Fruit fly (Drosophila melanogaster): Measurements from ENCODE around the gene Sfp24C1.

Sfp24C1 gene

dm6 chr2L:3711665-3712064, 11.2 kb downstream of the Sfp24C1 start, which contains the start of gene cutlet (continued):
- TF ChIP-seq amos (GFP tag; IDR thresholded peaks at IDR 0.05; ENCODE audit: partially characterized antibody) (peak; percentile 22; the same call in 1 of the 2 replicates), CG15601 (tag; optimal IDR thresholded peaks at IDR 0.05) (peak; percentile 24), Neu2 (GFP tag; optimal IDR thresholded peaks at IDR 0.05; ENCODE audit: borderline replicate concordance) (no peak), Ets65A (GFP tag) (no peak), CG15514 (GFP tag; optimal IDR thresholded peaks at IDR 0.05) (peak; percentile 33), CG4854 (GFP tag; optimal IDR thresholded peaks at IDR 0.05) (peak; percentile 85), CG17361 (GFP tag; IDR thresholded peaks at IDR 0.05) (0 out of 3 replicates have a peak, but pooled peaks have one; percentile 8), CG14014 (GFP tag; IDR thresholded peaks at IDR 0.05) (no peak), CG12659 (GFP tag; optimal IDR thresholded peaks at IDR 0.05) (peak; percentile 34), CoRest (tag; optimal IDR thresholded peaks at IDR 0.05) (peak; percentile 31), CG4617 (GFP tag; optimal IDR thresholded peaks at IDR 0.05; ENCODE audit: borderline replicate concordance) (peak; percentile 6), stc (GFP tag; IDR thresholded peaks at IDR 0.05) (no peak), dimm (GFP tag; IDR thresholded peaks at IDR 0.05) (no peak), CG18011 (GFP tag; optimal IDR thresholded peaks at IDR 0.05) (peak; percentile 97), Meics (GFP tag; optimal IDR thresholded peaks at IDR 0.05) (peak; percentile 40), CG17385 (GFP tag; optimal IDR thresholded peaks at IDR 0.05) (peak; percentile 75), E2f1 (GFP tag; IDR thresholded peaks at IDR 0.05) (peak; percentile 86), CG13775 (GFP tag; optimal IDR thresholded peaks at IDR 0.05) (no peak), gsb (GFP tag; IDR thresholded peaks at IDR 0.05) (no peak), Bteb2 (GFP tag; optimal IDR thresholded peaks at IDR 0.05) (no peak), Dp (GFP tag; optimal IDR thresholded peaks at IDR 0.05) (peak; percentile 85), CG3847 (GFP tag; IDR thresholded peaks at IDR 0.05) (peak; percentile 57), exex (tag; optimal IDR thresholded peaks at IDR 0.05) (no peak), MBD-R2 (GFP tag; IDR thresholded peaks at IDR 0.05) (peak; percentile 92), dm (GFP tag; optimal IDR thresholded peaks at IDR 0.05) (no peak), CG14710 (tag; optimal IDR thresholded peaks at IDR 0.05) (peak; percentile 31), jumu (GFP tag; optimal IDR thresholded peaks at IDR 0.05) (no peak), Nf-YC (tag; optimal IDR thresholded peaks at IDR 0.05) (peak; percentile 16), HmgZ (tag; optimal IDR thresholded peaks at IDR 0.05) (peak; percentile 6), Dref (GFP tag; IDR thresholded peaks at IDR 0.05) (peak; percentile 37), gem (tag; optimal IDR thresholded peaks at IDR 0.05) (no peak)

DNA sequence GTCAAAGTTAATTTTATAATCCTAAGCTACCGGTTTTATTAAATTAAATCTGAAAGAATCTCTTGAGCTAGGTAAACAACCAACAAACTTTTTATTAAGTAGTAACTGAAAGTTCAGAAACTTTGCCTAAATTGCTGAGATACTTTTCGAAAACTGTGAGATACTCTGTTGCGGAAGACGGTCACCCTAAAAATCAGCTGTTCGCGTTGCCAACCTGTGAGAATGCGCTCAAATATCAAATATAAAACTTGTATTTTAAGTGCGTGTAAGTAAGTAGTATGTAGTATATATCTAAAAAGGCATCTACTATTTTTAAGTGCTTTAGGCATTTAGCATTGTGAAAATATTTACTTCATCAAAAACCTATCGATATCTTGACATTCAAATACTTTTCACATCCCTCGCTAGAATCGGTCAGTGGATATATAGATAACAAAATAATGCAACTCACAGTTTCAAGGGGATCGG, 12.5 kb downstream of the Sfp24C1 start, which contains the start of the genes CG31955 and CG2818:
CG31955 (minus strand) TSS at position 157 of the 468 bp plus-strand sequence.
CG2818 (plus strand) TSS at position 412 of the 468 bp plus-strand sequence.
- TF ChIP-seq ttk (GFP tag; IDR thresholded peaks at IDR 0.05) (no peak), CG9817 (tag; optimal IDR thresholded peaks at IDR 0.05) (no peak), B-H2 (GFP tag; optimal IDR thresholded peaks at IDR 0.05) (peak; percentile 23), sisA (GFP tag; IDR thresholded peaks at IDR 0.05) (no peak), sob (GFP tag; IDR thresholded peaks at IDR 0.05) (no peak), oc (tag; optimal IDR thresholded peaks at IDR 0.05) (no peak), pb (GFP tag; optimal IDR thresholded peaks at IDR 0.05) (no peak), CG10959 (GFP tag; IDR thresholded peaks at IDR 0.05) (no peak), CG15514 (GFP tag; optimal IDR thresholded peaks at IDR 0.05) (peak; percentile 41), dimm (GFP tag; IDR thresholded peaks at IDR 0.05) (no peak), CG17361 (GFP tag; IDR thresholded peaks at IDR 0.05) (peak; percentile 38; the same call in 1 of the 3 replicates), Ets97D (GFP tag; optimal IDR thresholded peaks at IDR 0.05) (peak; percentile 50), CG1602 (GFP tag; optimal IDR thresholded peaks at IDR 0.05) (no peak), CG6765 (GFP tag; optimal IDR thresholded peaks at IDR 0.05) (no peak), CG30403 (GFP tag; optimal IDR thresholded peaks at IDR 0.05) (no peak), CG6689 (GFP tag; IDR thresholded peaks at IDR 0.05) (no peak), CG13296 (GFP tag; optimal IDR thresholded peaks at IDR 0.05) (no peak), CG12155 (GFP tag; optimal IDR thresholded peaks at IDR 0.05) (peak; percentile 9), D (optimal IDR thresholded peaks at IDR 0.05) (no peak), D (GFP tag; optimal IDR thresholded peaks at IDR 0.05) (no peak), Dek (tag; optimal IDR thresholded peaks at IDR 0.05) (no peak), CG34376 (GFP tag; optimal IDR thresholded peaks at IDR 0.05) (no peak), CG12071 (GFP tag; optimal IDR thresholded peaks at IDR 0.05) (no peak), CG12391 (tag; optimal IDR thresholded peaks at IDR 0.05) (peak; percentile 18)
